Worm (Caenorhabditis elegans): ENCODE measurements around the gene scc-2.
A peak's percentile ranks its signal among the peaks of the same experiment; 100 is the strongest.

Gene scc-2

ce11 chrII:216598-216997 is 46.9 kb downstream of the scc-2 start, which contains the start of gene F48A11.4 (continued):
- TF ChIP-seq ceh-91 (GFP tag; IDR thresholded peaks at IDR 0.05) (peak; percentile 71), F57A8.1 (GFP tag; optimal IDR thresholded peaks at IDR 0.05) (no peak), aptf-3 (GFP tag; IDR thresholded peaks at IDR 0.05) (no peak), mcd-1 (GFP tag; IDR thresholded peaks at IDR 0.05) (peak; percentile 99), mel-28 (tag; optimal IDR thresholded peaks at IDR 0.05; ENCODE audit: borderline replicate concordance) (no peak), somi-1 (GFP tag; optimal IDR thresholded peaks at IDR 0.05) (peak; percentile 24), madf-10 (tag; optimal IDR thresholded peaks at IDR 0.05) (peak; percentile 63), let-526 (GFP tag; IDR thresholded peaks at IDR 0.05) (no peak)

- no peak for TF ChIP-seq aptf-2 (GFP tag; conservative IDR thresholded peaks at IDR 0.05)
Measured at ce11 chrII:208097-208496, 55.4 kb downstream of the scc-2 start.

ce11 chrII:196685-197084 is 66.8 kb downstream of the scc-2 start, which contains the start of gene chs-2:
Gene chs-2, plus strand, starts transcription at chrII:196985.
- no peak for TF ChIP-seq ztf-26 (tag; optimal IDR thresholded peaks at IDR 0.05)
- TF ChIP-seq Y53G8AR.9 (GFP tag; conservative IDR thresholded peaks at IDR 0.05) = no peak
- no peak for TF ChIP-seq bed-2 (GFP tag; IDR thresholded peaks at IDR 0.05)
- TF ChIP-seq ceh-79 (tag; optimal IDR thresholded peaks at IDR 0.05) = no peak
- no peak for TF ChIP-seq madf-8 (GFP tag; conservative IDR thresholded peaks at IDR 0.05)

ce11 chrII:194458-194857 is 69.0 kb downstream of the scc-2 start, which contains the start of gene abu-11:
Gene abu-11, minus strand, starts transcription at chrII:194558.
- TF ChIP-seq fkh-3 (tag; optimal IDR thresholded peaks at IDR 0.05) = no peak
- no peak for TF ChIP-seq K12H6.12 (tag; optimal IDR thresholded peaks at IDR 0.05)
- no peak for TF ChIP-seq nfyb-1 (GFP tag; IDR thresholded peaks at IDR 0.05)
- no peak for TF ChIP-seq Y79H2A.3 (GFP tag; conservative IDR thresholded peaks at IDR 0.05)
- no peak for TF ChIP-seq madf-6 (GFP tag; IDR thresholded peaks at IDR 0.05)
- TF ChIP-seq him-1 (tag; optimal IDR thresholded peaks at IDR 0.05) = no peak
- no peak for TF ChIP-seq athp-1 (tag; optimal IDR thresholded peaks at IDR 0.05)
- no peak for TF ChIP-seq F33H1.4 (GFP tag; IDR thresholded peaks at IDR 0.05)
- TF ChIP-seq T07F8.4 (tag; optimal IDR thresholded peaks at IDR 0.05) = no peak
- TF ChIP-seq F39B2.1 (GFP tag; IDR thresholded peaks at IDR 0.05) = no peak
- no peak for TF ChIP-seq ztf-3 (GFP tag; optimal IDR thresholded peaks at IDR 0.05)
- TF ChIP-seq ceh-58 (GFP tag; IDR thresholded peaks at IDR 0.05) = no peak
- TF ChIP-seq pbrm-1 (GFP tag; IDR thresholded peaks at IDR 0.05) = no peak

- TF ChIP-seq nhr-27 (tag; optimal IDR thresholded peaks at IDR 0.05) = no peak
- no peak for TF ChIP-seq lin-26 (GFP tag; IDR thresholded peaks at IDR 0.05)
- TF ChIP-seq F10E7.11 (tag; optimal IDR thresholded peaks at IDR 0.05) = no peak
- TF ChIP-seq zfh-2 (GFP tag; conservative IDR thresholded peaks at IDR 0.05) = peak; percentile 53; the same call in 1 of the 2 replicates
- no peak for TF ChIP-seq somi-1 (GFP tag; optimal IDR thresholded peaks at IDR 0.05)
- TF ChIP-seq sea-2 (GFP tag; IDR thresholded peaks at IDR 0.05) = no peak
- no peak for TF ChIP-seq B0261.1 (tag; optimal IDR thresholded peaks at IDR 0.05)
- no peak for TF ChIP-seq repo-1 (tag; optimal IDR thresholded peaks at IDR 0.05)
- no peak for TF ChIP-seq lag-1 (GFP tag; IDR thresholded peaks at IDR 0.05)
Measured at ce11 chrII:192584-192983, 70.9 kb downstream of the scc-2 start.

Data from whole organism, young adult.